Worm (Caenorhabditis elegans): ENCODE results near the gene grd-5.

DNA sequence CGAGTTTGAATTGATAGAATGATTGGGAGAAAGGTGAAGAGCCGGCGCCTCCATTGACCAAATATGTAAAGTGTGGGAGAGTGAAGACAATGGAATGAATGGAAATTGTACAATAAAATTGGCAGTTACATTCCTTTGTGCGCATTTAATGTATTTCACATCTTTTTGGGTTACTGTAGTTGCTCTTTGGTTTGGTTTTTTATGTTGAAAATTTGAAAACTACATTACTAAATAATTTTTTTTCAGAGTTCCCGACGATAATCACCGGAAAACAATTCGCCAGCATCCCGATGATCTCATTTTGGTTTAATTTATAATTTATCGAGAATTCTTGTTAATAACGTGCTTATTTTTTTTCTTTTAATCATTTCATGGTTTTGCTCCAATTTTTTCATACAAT is 37.9 kb upstream of the grd-5 start, which contains the start of gene C10B5.1:
- TF ChIP-seq him-1 (tag; optimal IDR thresholded peaks at IDR 0.05): no peak
- no peak for TF ChIP-seq dao-5 (tag; optimal IDR thresholded peaks at IDR 0.05)
